Fruit fly (Drosophila melanogaster): ENCODE data around the gene Naa40.

Gene Naa40

dm6 chr3R:29772795-29773331, 48.1 kb upstream of the Naa40 start (continued):
- TF ChIP-seq CG31365 (tag; optimal IDR thresholded peaks at IDR 0.05) (no peak), Fer3 (tag; optimal IDR thresholded peaks at IDR 0.05) (no peak), CG8359 (GFP tag; optimal IDR thresholded peaks at IDR 0.05; ENCODE audit: borderline replicate concordance) (no peak), Ptx1 (GFP tag; IDR thresholded peaks at IDR 0.05) (peak; percentile 16; the same call in 1 of the 2 replicates), bowl (GFP tag; IDR thresholded peaks at IDR 0.05) (no peak), Meics (GFP tag; optimal IDR thresholded peaks at IDR 0.05) (no peak), trh (GFP tag; optimal IDR thresholded peaks at IDR 0.05) (no peak), ATbp (GFP tag; optimal IDR thresholded peaks at IDR 0.05) (peak; percentile 10), MTF-1 (GFP tag; optimal IDR thresholded peaks at IDR 0.05; ENCODE audit: borderline replicate concordance) (no peak), CG4617 (GFP tag; optimal IDR thresholded peaks at IDR 0.05; ENCODE audit: borderline replicate concordance) (no peak), Dad (GFP tag; optimal IDR thresholded peaks at IDR 0.05) (no peak), gcm (GFP tag; optimal IDR thresholded peaks at IDR 0.05) (no peak), sd (tag; optimal IDR thresholded peaks at IDR 0.05) (peak; percentile 94), CG15514 (GFP tag; optimal IDR thresholded peaks at IDR 0.05) (no peak), Optix (GFP tag; IDR thresholded peaks at IDR 0.05) (no peak), chm (GFP tag; IDR thresholded peaks at IDR 0.05) (peak; percentile 62; the same call in 1 of the 2 replicates), CG5180 (GFP tag; optimal IDR thresholded peaks at IDR 0.05) (peak; percentile 30), Fer2 (tag; optimal IDR thresholded peaks at IDR 0.05) (no peak), Ssrp (tag; optimal IDR thresholded peaks at IDR 0.05) (no peak), CG12391 (tag; optimal IDR thresholded peaks at IDR 0.05) (no peak), sc (optimal IDR thresholded peaks at IDR 0.05) (no peak), sc (GFP tag; optimal IDR thresholded peaks at IDR 0.05) (no peak), Trl (optimal IDR thresholded peaks at IDR 0.05) (peak; percentile 86 to 92), Trl (GFP tag; optimal IDR thresholded peaks at IDR 0.05) (peak; percentile 34), CG2712 (tag; optimal IDR thresholded peaks at IDR 0.05) (no peak), Awh (GFP tag; IDR thresholded peaks at IDR 0.05) (no peak), CG2678 (tag; optimal IDR thresholded peaks at IDR 0.05) (no peak), sens-2 (GFP tag; IDR thresholded peaks at IDR 0.05) (peak; percentile 62), vvl (GFP tag; IDR thresholded peaks at IDR 0.05) (no peak; the same call in 1 of the 2 replicates), HmgZ (tag; optimal IDR thresholded peaks at IDR 0.05) (peak; percentile 80), dm (GFP tag; optimal IDR thresholded peaks at IDR 0.05) (no peak), pnt (GFP tag; optimal IDR thresholded peaks at IDR 0.05) (no peak), CG10321 (GFP tag; IDR thresholded peaks at IDR 0.05) (peak; percentile 88), CG11504 (tag; optimal IDR thresholded peaks at IDR 0.05) (no peak), CG14965 (GFP tag; optimal IDR thresholded peaks at IDR 0.05; ENCODE audit: borderline replicate concordance) (no peak), Atf3 (GFP tag; optimal IDR thresholded peaks at IDR 0.05) (no peak), Pdp1 (GFP tag; optimal IDR thresholded peaks at IDR 0.05) (no peak), CG15011 (GFP tag; optimal IDR thresholded peaks at IDR 0.05) (no peak), bab2 (GFP tag; optimal IDR thresholded peaks at IDR 0.05) (no peak), amos (GFP tag; IDR thresholded peaks at IDR 0.05; ENCODE audit: partially characterized antibody) (peak; percentile 29; the same call in 1 of the 2 replicates), Bteb2 (GFP tag; optimal IDR thresholded peaks at IDR 0.05) (no peak), CG7372 (GFP tag; IDR thresholded peaks at IDR 0.05) (no peak), Lim3 (GFP tag; IDR thresholded peaks at IDR 0.05) (no peak), lmd (GFP tag; IDR thresholded peaks at IDR 0.05) (no peak), row (GFP tag; IDR thresholded peaks at IDR 0.05) (no peak; the same call in 2 of the 3 replicates), cg (GFP tag; optimal IDR thresholded peaks at IDR 0.05) (peak; percentile 93), ERR (GFP tag; optimal IDR thresholded peaks at IDR 0.05) (peak; percentile 30), tx (GFP tag; optimal IDR thresholded peaks at IDR 0.05) (no peak), Ets97D (GFP tag; optimal IDR thresholded peaks at IDR 0.05) (no peak), grau (tag; optimal IDR thresholded peaks at IDR 0.05) (no peak), Med (GFP tag) (peak; percentile 92)
